Worm (Caenorhabditis elegans): ENCODE measurements around the gene kin-9.

DNA sequence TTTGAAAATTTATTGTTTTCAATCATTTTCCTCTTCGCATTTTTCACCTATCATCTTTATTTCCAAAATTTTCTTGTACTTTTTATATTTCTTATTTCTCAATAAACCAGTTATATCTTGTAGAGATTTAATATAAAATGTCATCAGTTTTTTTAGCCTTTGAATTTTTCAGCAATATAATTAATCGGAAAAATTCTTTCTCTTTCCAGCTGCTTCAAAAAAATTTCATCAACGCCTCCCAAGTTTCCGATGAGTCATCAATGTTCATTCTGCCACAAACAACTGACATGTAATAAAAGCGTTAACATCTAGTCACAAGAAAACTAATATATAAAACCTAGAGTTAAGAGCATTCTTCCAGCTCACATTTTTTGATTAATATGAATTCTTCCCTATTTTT lies 19.3 kb upstream of the kin-9 start, which contains the start of gene F08F1.4:
- no peak for TF ChIP-seq ztf-11 (tag; optimal IDR thresholded peaks at IDR 0.05)
- TF ChIP-seq nhr-77 (tag; optimal IDR thresholded peaks at IDR 0.05): no peak
- TF ChIP-seq unc-130 (tag; optimal IDR thresholded peaks at IDR 0.05): no peak
- TF ChIP-seq lin-39 (tag; optimal IDR thresholded peaks at IDR 0.05): no peak
- TF ChIP-seq rnt-1 (tag; optimal IDR thresholded peaks at IDR 0.05): no peak
- TF ChIP-seq efl-3 (GFP tag; optimal IDR thresholded peaks at IDR 0.05): no peak
- TF ChIP-seq irx-1 (tag; optimal IDR thresholded peaks at IDR 0.05): no peak
- no peak for TF ChIP-seq nhr-76 (tag; optimal IDR thresholded peaks at IDR 0.05)
- TF ChIP-seq unc-86 (tag; optimal IDR thresholded peaks at IDR 0.05): no peak
- no peak for TF ChIP-seq ztf-4 (tag; optimal IDR thresholded peaks at IDR 0.05)
- no peak for TF ChIP-seq dpl-1 (GFP tag; optimal IDR thresholded peaks at IDR 0.05)
- TF ChIP-seq nhr-28 (tag; optimal IDR thresholded peaks at IDR 0.05): no peak
- TF ChIP-seq ceh-63 (GFP tag; optimal IDR thresholded peaks at IDR 0.05): no peak

Measured in whole organism, L1 larva.